Fruit fly (Drosophila melanogaster) whole organism, wandering third instar larva: ENCODE results near the gene CG31068.

Experiments
- Abd-B ChIP-seq: fragments of >200 bp; optimal IDR thresholded peaks from 2 replicates; lab custom pipeline; 2017; ENCODE audit warnings: missing biosample characterization, missing genetic modification characterization
- CG9705 ChIP-seq: fragments of 200-800 bp; sonication (Bioruptor generic); optimal IDR thresholded peaks from 2 replicates; lab custom pipeline; 2018; ENCODE audit warnings: missing biosample characterization, mild to moderate bottlenecking, missing genetic modification characterization
- CrebA ChIP-seq: fragments of 200-800 bp; sonication (Bioruptor generic); optimal IDR thresholded peaks from 2 replicates; lab custom pipeline; 2016; ENCODE audit warnings: missing biosample characterization, mild to moderate bottlenecking, missing genetic modification characterization, borderline replicate concordance
- Dfd ChIP-seq: fragments of >200 bp; optimal IDR thresholded peaks from 2 replicates; lab custom pipeline; 2017; ENCODE audit warnings: missing biosample characterization, missing genetic modification characterization
- Dif ChIP-seq: fragments of 200-275, 200-300 bp; sonication (Bioruptor generic); optimal IDR thresholded peaks from 2 replicates; lab custom pipeline; 2018; ENCODE audit warnings: missing biosample characterization, missing genetic modification characterization; ENCODE audit not compliant: partially characterized antibody
- HLH106 ChIP-seq: fragments of 200-800 bp; optimal IDR thresholded peaks from 3 replicates; lab custom pipeline; 2019; ENCODE audit warnings: missing biosample characterization, mild to moderate bottlenecking, missing genetic modification characterization, moderate library complexity
- Hnf4 ChIP-seq: fragments of 200-800 bp; sonication (Bioruptor generic); optimal IDR thresholded peaks from 2 replicates; lab custom pipeline; 2016; ENCODE audit warnings: missing biosample characterization, mild to moderate bottlenecking, missing genetic modification characterization
- Hr78 ChIP-seq: fragments of >200 bp; optimal IDR thresholded peaks from 2 replicates; lab custom pipeline; 2017; ENCODE audit warnings: missing biosample characterization, missing genetic modification characterization
- Hr83 ChIP-seq: fragments of 200-300 bp; sonication (Bioruptor generic); optimal IDR thresholded peaks from 2 replicates; lab custom pipeline; 2016; ENCODE audit warnings: missing biosample characterization, mild to moderate bottlenecking, missing genetic modification characterization, moderate library complexity; ENCODE audit not compliant: poor library complexity, severe bottlenecking
- Jra ChIP-seq: sonication (Bioruptor generic); optimal IDR thresholded peaks from 2 replicates; lab custom pipeline; 2016; ENCODE audit warnings: missing biosample characterization, missing genetic modification characterization
- Mio ChIP-seq: sonication (Bioruptor generic); optimal IDR thresholded peaks from 2 replicates; lab custom pipeline; 2016; ENCODE audit warnings: missing biosample characterization, missing genetic modification characterization
- Myc ChIP-seq: fragments of >200 bp; optimal IDR thresholded peaks from 2 replicates; lab custom pipeline; 2017
- N ChIP-seq: fragments of >200 bp; optimal IDR thresholded peaks from 2 replicates; lab custom pipeline; 2018; ENCODE audit warnings: missing biosample characterization, missing external identifiers, missing genetic modification characterization
- OdsH ChIP-seq: fragments of 200-800 bp; sonication (Bioruptor generic); optimal IDR thresholded peaks from 2 replicates; lab custom pipeline; 2016; ENCODE audit warnings: missing biosample characterization, mild to moderate bottlenecking, missing genetic modification characterization
- Rel ChIP-seq, 2 experiments: fragments of 200-800 bp; sonication (Bioruptor generic) in 1 of 2; optimal IDR thresholded peaks; 2 replicates in 1 of 2; 3 replicates in 1 of 2; lab custom pipeline; 2016 to 2019; ENCODE audit warnings: mild to moderate bottlenecking in 2 of 2, missing biosample characterization in 2 of 2, missing genetic modification characterization in 2 of 2, moderate library complexity in 1 of 2
- Sp1 ChIP-seq: fragments of 200-800 bp; sonication (Bioruptor generic); optimal IDR thresholded peaks from 3 replicates; lab custom pipeline; 2019; ENCODE audit warnings: missing biosample characterization, mild to moderate bottlenecking, missing genetic modification characterization, moderate library complexity
- br ChIP-seq: fragments of 200-800 bp; sonication (Bioruptor generic); optimal IDR thresholded peaks from 2 replicates; lab custom pipeline; 2016; ENCODE audit warnings: missing biosample characterization, missing genetic modification characterization
- dl ChIP-seq, 2 experiments: fragments of 175-275, 200-275 bp in 1 of 2; fragments of 200-275 bp in 1 of 2; sonication (Bioruptor generic); optimal IDR thresholded peaks; lab custom pipeline; 2018; ENCODE audit warnings: mild to moderate bottlenecking in 2 of 2, missing biosample characterization in 2 of 2, missing genetic modification characterization in 2 of 2, moderate library complexity in 2 of 2; ENCODE audit not compliant: partially characterized antibody in 2 of 2, insufficient read depth in 1 of 2
- dmrt93B ChIP-seq: fragments of 200-800 bp; sonication (Bioruptor generic); optimal IDR thresholded peaks from 2 replicates; lab custom pipeline; 2018; ENCODE audit warnings: missing biosample characterization, mild to moderate bottlenecking, missing genetic modification characterization
- ey ChIP-seq: fragments of 200-800 bp; sonication (Bioruptor generic); optimal IDR thresholded peaks from 2 replicates; lab custom pipeline; 2016; ENCODE audit warnings: missing biosample characterization, missing genetic modification characterization
- foxo ChIP-seq, 2 experiments: fragments of 200-800 bp; sonication (Bioruptor generic); optimal IDR thresholded peaks; 2 replicates in 1 of 2; 3 replicates in 1 of 2; lab custom pipeline; 2016 to 2017; ENCODE audit warnings: missing biosample characterization in 2 of 2, missing genetic modification characterization in 2 of 2
- fru ChIP-seq: fragments of 200-800 bp; sonication (Bioruptor generic); optimal IDR thresholded peaks from 3 replicates; lab custom pipeline; 2016; ENCODE audit warnings: missing biosample characterization, mild to moderate bottlenecking, missing genetic modification characterization
- h ChIP-seq: fragments of 200-800 bp; sonication (Bioruptor generic); optimal IDR thresholded peaks from 3 replicates; lab custom pipeline; 2016; ENCODE audit warnings: missing biosample characterization, mild to moderate bottlenecking, missing genetic modification characterization
- jim ChIP-seq: fragments of 175-275, 200-325 bp; sonication (Bioruptor generic); optimal IDR thresholded peaks from 2 replicates; lab custom pipeline; 2016; ENCODE audit warnings: missing biosample characterization, mild to moderate bottlenecking, missing genetic modification characterization
- lola ChIP-seq: fragments of >200 bp; optimal IDR thresholded peaks from 2 replicates; lab custom pipeline; 2017; ENCODE audit warnings: missing biosample characterization, missing genetic modification characterization
- psq ChIP-seq: fragments of 200-800 bp; sonication (Bioruptor generic); optimal IDR thresholded peaks from 3 replicates; lab custom pipeline; 2017; ENCODE audit warnings: missing biosample characterization, mild to moderate bottlenecking, missing genetic modification characterization, moderate library complexity
- rgr ChIP-seq: fragments of 200-800 bp; sonication (Bioruptor generic); optimal IDR thresholded peaks from 3 replicates; lab custom pipeline; 2016; ENCODE audit warnings: missing biosample characterization, mild to moderate bottlenecking, missing genetic modification characterization
- sage ChIP-seq: fragments of 200-800 bp; sonication (Bioruptor generic); optimal IDR thresholded peaks from 2 replicates; lab custom pipeline; 2016; ENCODE audit warnings: missing biosample characterization, mild to moderate bottlenecking, missing genetic modification characterization
- sv ChIP-seq: fragments of 200-800 bp; sonication (Bioruptor generic); optimal IDR thresholded peaks from 3 replicates; lab custom pipeline; 2016; ENCODE audit warnings: missing biosample characterization, missing genetic modification characterization
- tai ChIP-seq: sonication (Bioruptor generic); optimal IDR thresholded peaks from 2 replicates; lab custom pipeline; 2016; ENCODE audit warnings: missing biosample characterization, missing genetic modification characterization
- usp ChIP-seq: fragments of >200 bp; optimal IDR thresholded peaks from 2 replicates; lab custom pipeline; 2017; ENCODE audit warnings: missing biosample characterization, missing genetic modification characterization
- woc ChIP-seq: sonication (Bioruptor generic); optimal IDR thresholded peaks from 2 replicates; lab custom pipeline; 2016; ENCODE audit warnings: missing biosample characterization, mild to moderate bottlenecking, missing genetic modification characterization

CG31068 gene

DNA sequence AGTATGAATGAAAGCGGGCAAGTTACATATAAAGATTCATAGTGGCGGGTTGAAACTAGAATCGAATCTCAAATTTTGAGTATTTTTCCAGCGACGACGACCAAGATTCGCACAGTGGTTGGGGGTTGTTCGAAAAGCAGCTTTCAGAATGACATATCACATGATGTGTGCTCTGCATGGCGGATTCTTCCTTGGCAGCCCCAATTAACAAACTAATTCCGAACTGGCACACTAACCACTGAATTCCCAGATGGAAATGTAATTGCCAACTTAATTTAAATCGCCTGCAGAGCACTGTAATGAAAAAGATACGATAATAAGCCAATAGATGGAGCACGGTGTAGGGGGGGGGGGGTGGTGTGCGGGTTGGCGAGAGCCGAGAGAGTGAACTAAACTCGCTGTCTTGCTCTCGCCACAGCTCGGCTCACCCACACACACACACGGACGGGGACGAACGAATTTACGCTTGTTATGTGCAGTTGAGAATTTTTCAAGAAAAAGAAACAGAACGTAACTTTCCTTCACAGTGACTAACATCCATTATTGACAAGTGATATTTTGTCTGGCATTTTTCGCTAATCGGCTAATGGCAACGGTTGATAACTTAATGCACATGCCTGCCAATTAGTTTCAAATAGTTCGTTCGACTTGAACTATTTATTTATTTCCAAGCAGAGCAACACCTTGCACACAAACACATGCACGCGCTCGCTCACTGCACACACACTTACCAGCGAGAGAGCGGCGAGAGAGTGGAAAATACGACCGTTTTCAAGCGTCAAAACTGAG lies 47.7 kb downstream of the CG31068 start (continued):
- TF ChIP-seq Mio (GFP tag; lab: Kevin White, UChicago) (peak; percentile 91), tai (GFP tag; lab: Kevin White, UChicago) (no peak), ey (peak; percentile 97), dl (GFP tag; optimal IDR thresholded peaks at IDR 0.05; lab: Kevin White, UChicago; ENCODE audit: insufficient read depth in 1 of 2, partially characterized antibody in 2 of 2) (no peak), psq (peak; percentile 92), dmrt93B (GFP tag; lab: Kevin White, UChicago) (peak; percentile 87), HLH106 (tag; lab: Kevin White, UChicago) (peak; percentile 88), CrebA (GFP tag; lab: Kevin White, UChicago) (no peak)

- TF ChIP-seq HLH106 (tag; lab: Kevin White, UChicago) (no peak), foxo (GFP tag; optimal IDR thresholded peaks at IDR 0.05; lab: Kevin White, UChicago) (no peak), Rel (GFP tag; optimal IDR thresholded peaks at IDR 0.05; lab: Kevin White, UChicago) (no peak), Rel (tag; optimal IDR thresholded peaks at IDR 0.05; lab: Kevin White, UChicago) (no peak), lola (GFP tag; lab: Kevin White, UChicago) (no peak), usp (GFP tag; lab: Kevin White, UChicago) (no peak), sage (GFP tag; lab: Kevin White, UChicago) (no peak), Dfd (GFP tag; lab: Kevin White, UChicago) (no peak), Jra (no peak)
Observed at dm6 chr3R:27281811-27282131, 48.3 kb downstream of the CG31068 start.

dm6 chr3R:27282286-27282685 lies 48.8 kb downstream of the CG31068 start, which contains the start of gene mrt:
Gene mrt, minus strand, starts transcription at chr3R:27282661.
- TF ChIP-seq h (GFP tag; lab: Kevin White, UChicago) (peak; percentile 57), rgr (GFP tag; lab: Kevin White, UChicago) (peak; percentile 58), Hr83 (GFP tag; lab: Kevin White, UChicago) (peak; percentile 1), Dif (GFP tag; lab: Kevin White, UChicago) (no peak), Dfd (GFP tag; lab: Kevin White, UChicago) (no peak), br (GFP tag; lab: Kevin White, UChicago) (peak; percentile 42), usp (GFP tag; lab: Kevin White, UChicago) (no peak), fru (GFP tag; lab: Kevin White, UChicago) (peak; percentile 73), lola (GFP tag; lab: Kevin White, UChicago) (no peak), ey (peak; percentile 62), sv (GFP tag; lab: Kevin White, UChicago) (peak; percentile 39), Hnf4 (GFP tag; lab: Kevin White, UChicago) (peak; percentile 64), HLH106 (tag; lab: Kevin White, UChicago) (peak; percentile 61), woc (GFP tag; lab: Kevin White, UChicago) (peak; percentile 89), OdsH (GFP tag; lab: Kevin White, UChicago) (peak; percentile 47), foxo (GFP tag; optimal IDR thresholded peaks at IDR 0.05; lab: Kevin White, UChicago) (peak in 1 of 2 experiments; percentile 73), psq (peak; percentile 28), dmrt93B (GFP tag; lab: Kevin White, UChicago) (peak; percentile 23), Sp1 (GFP tag; lab: Kevin White, UChicago) (peak; percentile 34), Jra (no peak), CG9705 (GFP tag; lab: Kevin White, UChicago) (peak; percentile 9)
- TF ChIP-seq, all 38 proteins: peak for 16

- TF ChIP-seq br (GFP tag; lab: Kevin White, UChicago) (no peak), sv (GFP tag; lab: Kevin White, UChicago) (no peak), psq (no peak), N (GFP tag; lab: Kevin White, UChicago) (no peak), Jra (no peak), jim (GFP tag; lab: Kevin White, UChicago) (no peak), Hr78 (GFP tag; lab: Kevin White, UChicago) (no peak), Abd-B (GFP tag; lab: Kevin White, UChicago) (no peak), foxo (GFP tag; optimal IDR thresholded peaks at IDR 0.05; lab: Kevin White, UChicago) (no peak), lola (GFP tag; lab: Kevin White, UChicago) (no peak), h (GFP tag; lab: Kevin White, UChicago) (no peak), tai (GFP tag; lab: Kevin White, UChicago) (no peak), OdsH (GFP tag; lab: Kevin White, UChicago) (no peak), sage (GFP tag; lab: Kevin White, UChicago) (no peak), Myc (no peak), CG9705 (GFP tag; lab: Kevin White, UChicago) (no peak), woc (GFP tag; lab: Kevin White, UChicago) (no peak)
Observed at dm6 chr3R:27283645-27284044, 50.1 kb downstream of the CG31068 start, which contains the start of gene CG3368. Gene CG3368, plus strand, starts transcription at chr3R:27283780.
